Worm (Caenorhabditis elegans) whole organism, L4/young adult: ENCODE data around the gene gpx-6.

Experiments used
- dao-5 ChIP-seq: sonication (generic microtip); optimal IDR thresholded peaks from 2 replicates; lab custom pipeline; 2016; ENCODE audit warnings: missing genotype, missing genetic modification characterization, moderate library complexity, missing compliant biosample characterization
- him-1 ChIP-seq: sonication (generic microtip); optimal IDR thresholded peaks from 2 replicates; lab custom pipeline; 2016; ENCODE audit warnings: missing genotype, missing genetic modification reagents, missing genetic modification characterization, missing compliant biosample characterization

- TF ChIP-seq him-1 (tag; lab: Kevin White, UChicago), result no peak
- no peak for TF ChIP-seq dao-5 (tag; lab: Kevin White, UChicago)
Measured at ce11 chrIV:8232428-8232827, 10.4 kb downstream of the gpx-6 start.
